Worm (Caenorhabditis elegans) whole organism, early embryonic: Measurements from ENCODE around the gene C39B5.2.

Source experiments
- B0310.2 ChIP-seq: sonication (generic microtip); optimal IDR thresholded peaks from 2 replicates; lab custom pipeline; 2016; ENCODE audit warnings: mild to moderate bottlenecking, missing genetic modification characterization, missing compliant biosample characterization
- ama-1 ChIP-seq: fragments of 150-350 bp; optimal IDR thresholded peaks from 2 replicates; lab custom pipeline; 2014
- flt-1 ChIP-seq: fragments of 200-800 bp; sonication (Bioruptor generic); IDR thresholded peaks from 2 replicates; pipeline ENCODE4 v1.3.6; 2022; ENCODE audit warnings: missing genetic modification characterization, missing compliant biosample characterization
- tbx-37 ChIP-seq: fragments of 200-800 bp; sonication (Bioruptor generic); conservative IDR thresholded peaks from 2 replicates; pipeline ENCODE4 v1.3.6; 2022; ENCODE audit warnings: missing genetic modification reagents, missing genetic modification characterization, missing compliant biosample characterization

ce11 chrIII:2258863-2259262, 24.2 kb downstream of the C39B5.2 start, which contains the start of gene fbxa-43:
- TF ChIP-seq B0310.2 (tag; lab: Kevin White, UChicago), result no peak
- no peak for TF ChIP-seq tbx-37
- no peak for TF ChIP-seq flt-1 (GFP tag; lab: Robert Waterston, UW)
- TF ChIP-seq ama-1 (lab: Kevin White, UChicago), result no peak
